Worm (Caenorhabditis elegans): ENCODE results near the gene K07F5.12.

The K07F5.12 gene

DNA sequence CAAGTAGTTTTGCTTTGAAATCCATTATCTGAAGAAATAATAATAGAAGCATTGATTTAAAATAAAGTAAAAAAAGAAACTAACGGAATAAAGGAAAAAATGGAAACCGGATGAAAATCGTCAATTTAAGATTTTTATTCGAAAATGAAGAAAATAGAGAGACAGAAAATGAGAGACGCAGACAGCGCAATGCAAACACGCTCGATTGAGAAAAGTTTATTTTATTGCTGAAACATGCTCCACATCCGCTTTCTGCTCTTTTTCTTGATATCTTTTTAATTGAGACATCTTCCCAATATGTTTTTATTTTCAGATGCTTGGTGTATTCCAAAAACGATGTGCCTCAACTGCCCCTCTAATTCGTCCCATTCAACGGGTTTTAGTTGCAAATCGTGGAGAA, 28.4 kb downstream of the K07F5.12 start, which contains the start of the genes prp-18 and mccc-1 (continued):
- TF ChIP-seq snpc-1.3 (tag; optimal IDR thresholded peaks at IDR 0.05; ENCODE audit: insufficient read depth): peak; percentile 16
- TF ChIP-seq rpc-1 (optimal IDR thresholded peaks at IDR 0.05): no peak
- no peak for TF ChIP-seq rpc-1 (tag; optimal IDR thresholded peaks at IDR 0.05)
- no peak for TF ChIP-seq repo-1 (tag; optimal IDR thresholded peaks at IDR 0.05)
- peak; percentile 23; the same call in 1 of the 2 replicates for TF ChIP-seq madf-6 (GFP tag; IDR thresholded peaks at IDR 0.05)
- no peak for TF ChIP-seq nfya-1 (tag; optimal IDR thresholded peaks at IDR 0.05; ENCODE audit: borderline replicate concordance, insufficient read depth)
- peak; percentile 37; the same call in 1 of the 2 replicates for TF ChIP-seq rcor-1 (GFP tag; IDR thresholded peaks at IDR 0.05)
- peak; percentile 12 for TF ChIP-seq F49E8.2 (tag; optimal IDR thresholded peaks at IDR 0.05; ENCODE audit: insufficient read depth)
- no peak for TF ChIP-seq tbx-9 (tag; optimal IDR thresholded peaks at IDR 0.05; ENCODE audit: borderline replicate concordance)
- no peak for TF ChIP-seq pbrm-1 (GFP tag; IDR thresholded peaks at IDR 0.05)
- TF ChIP-seq cebp-1 (GFP tag; IDR thresholded peaks at IDR 0.05): no peak
- no peak for TF ChIP-seq cebp-1 (tag; optimal IDR thresholded peaks at IDR 0.05)
- TF ChIP-seq hmg-20 (GFP tag; IDR thresholded peaks at IDR 0.05): no peak
- peak; percentile 33 for TF ChIP-seq nhr-80 (tag; optimal IDR thresholded peaks at IDR 0.05)
- TF ChIP-seq mes-4 (tag; optimal IDR thresholded peaks at IDR 0.05): no peak
- no peak for TF ChIP-seq madf-3 (GFP tag; IDR thresholded peaks at IDR 0.05)
- TF ChIP-seq attf-3 (GFP tag; conservative IDR thresholded peaks at IDR 0.05): no peak
- no peak for TF ChIP-seq lin-40 (tag; optimal IDR thresholded peaks at IDR 0.05)
- peak; percentile 40 for TF ChIP-seq lsl-1 (GFP tag; optimal IDR thresholded peaks at IDR 0.05)
- TF ChIP-seq pha-4 (tag; optimal IDR thresholded peaks at IDR 0.05): no peak
- TF ChIP-seq ztf-25 (GFP tag; IDR thresholded peaks at IDR 0.05): no peak
- peak; percentile 20 for TF ChIP-seq dpl-1 (GFP tag; optimal IDR thresholded peaks at IDR 0.05)
- TF ChIP-seq egrh-3 (GFP tag; IDR thresholded peaks at IDR 0.05): no peak
- no peak for TF ChIP-seq lir-1 (GFP tag; conservative IDR thresholded peaks at IDR 0.05)
- TF ChIP-seq attf-5 (GFP tag; optimal IDR thresholded peaks at IDR 0.05): peak; percentile 25
- TF ChIP-seq ceh-40 (GFP tag; IDR thresholded peaks at IDR 0.05): no peak
- no peak for TF ChIP-seq snpc-4 (GFP tag; optimal IDR thresholded peaks at IDR 0.05)
- TF ChIP-seq snpc-4 (tag; optimal IDR thresholded peaks at IDR 0.05): peak in 2 of 4 experiments; percentile 35 to 44
- peak; percentile 23 for TF ChIP-seq him-1 (tag; optimal IDR thresholded peaks at IDR 0.05)
- TF ChIP-seq dox-1 (GFP tag; IDR thresholded peaks at IDR 0.05): peak; percentile 50; the same call in 1 of the 2 replicates
- TF ChIP-seq Y56A3A.18 (GFP tag; IDR thresholded peaks at IDR 0.05): no peak
- no peak for TF ChIP-seq lin-26 (GFP tag; IDR thresholded peaks at IDR 0.05)
- TF ChIP-seq unc-130 (GFP tag; optimal IDR thresholded peaks at IDR 0.05): peak; percentile 2

DNA sequence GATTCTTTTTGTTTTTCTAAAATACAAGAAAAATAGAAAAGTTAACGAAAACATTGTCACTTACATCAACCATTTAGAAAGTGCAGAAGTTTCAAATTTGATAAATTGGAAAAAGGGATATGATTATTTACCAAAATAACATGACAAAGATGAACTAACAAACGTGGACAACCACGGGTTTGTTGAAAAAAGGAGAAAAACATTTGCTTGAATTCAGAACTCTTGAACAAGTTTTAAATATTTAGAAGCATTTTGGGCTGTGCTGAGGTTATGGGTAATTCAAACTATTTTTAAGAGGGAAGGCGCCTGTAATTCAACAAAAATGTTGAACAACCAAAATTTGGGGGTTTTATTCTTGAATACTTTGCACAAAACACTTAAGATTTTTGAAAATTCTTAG, 34.0 kb downstream of the K07F5.12 start, which contains the start of gene ttbk-3:
Gene ttbk-3, minus strand, starts transcription at position 101 of the 400 bp plus-strand sequence.
- no peak for TF ChIP-seq atf-7 (tag; optimal IDR thresholded peaks at IDR 0.05)
- TF ChIP-seq ceh-91 (GFP tag; IDR thresholded peaks at IDR 0.05): no peak
- no peak for TF ChIP-seq nhr-80 (tag; optimal IDR thresholded peaks at IDR 0.05)
- no peak for TF ChIP-seq madf-8 (GFP tag; conservative IDR thresholded peaks at IDR 0.05)
- TF ChIP-seq chd-7 (tag; optimal IDR thresholded peaks at IDR 0.05): no peak
- TF ChIP-seq C17E4.6 (GFP tag; IDR thresholded peaks at IDR 0.05): no peak
- TF ChIP-seq sptf-2 (GFP tag; optimal IDR thresholded peaks at IDR 0.05): no peak
- TF ChIP-seq F39B2.1 (GFP tag; IDR thresholded peaks at IDR 0.05): no peak
- TF ChIP-seq dpff-1 (tag; optimal IDR thresholded peaks at IDR 0.05): no peak
- TF ChIP-seq bed-1 (GFP tag; IDR thresholded peaks at IDR 0.05): no peak
- TF ChIP-seq repo-1 (tag; optimal IDR thresholded peaks at IDR 0.05): no peak
- no peak for TF ChIP-seq pha-4 (tag; optimal IDR thresholded peaks at IDR 0.05)
- no peak for TF ChIP-seq ekl-4 (GFP tag; IDR thresholded peaks at IDR 0.05)
- no peak for TF ChIP-seq F10E7.11 (tag; optimal IDR thresholded peaks at IDR 0.05)
- no peak for TF ChIP-seq hlh-12 (tag; optimal IDR thresholded peaks at IDR 0.05)

Data from whole organism, young adult.